Fruit fly (Drosophila melanogaster): ENCODE measurements around the gene eIF4E1.

dm6 chr3L:9420054-9420818, 18.0 kb upstream of the eIF4E1 start:
- TF ChIP-seq CG9705 (GFP tag; optimal IDR thresholded peaks at IDR 0.05) (peak; percentile 62), Abd-B (GFP tag; optimal IDR thresholded peaks at IDR 0.05) (no peak), foxo (GFP tag; optimal IDR thresholded peaks at IDR 0.05) (peak; percentile 60 to 92)
